Fruit fly (Drosophila melanogaster) whole organism, embryonic: ENCODE data around the gene RpS2.

Source experiments
- Adf1 ChIP-seq: fragments of 200-800 bp; sonication (Bioruptor generic); IDR thresholded peaks from 2 replicates; pipeline ENCODE4 v1.3.6; 2022; ENCODE audit warnings: missing biosample characterization, missing genetic modification characterization
- Aef1 ChIP-seq: fragments of 200-800 bp; sonication (Bioruptor generic); IDR thresholded peaks from 3 replicates; pipeline ENCODE4 v1.3.6; 2022; ENCODE audit warnings: missing biosample characterization, missing genetic modification characterization
- Bteb2 ChIP-seq: fragments of 200-800 bp; sonication (Bioruptor generic); optimal IDR thresholded peaks from 2 replicates; lab custom pipeline; 2016; ENCODE audit warnings: missing biosample characterization, missing genetic modification characterization
- CG10321 ChIP-seq: fragments of 200-800 bp; sonication (Bioruptor generic); IDR thresholded peaks from 2 replicates; pipeline ENCODE4 v1.3.6; 2022; ENCODE audit warnings: missing biosample characterization, missing genetic modification characterization
- CG12071 ChIP-seq: fragments of 200-800 bp; sonication (Bioruptor generic); optimal IDR thresholded peaks from 3 replicates; lab custom pipeline; 2018; ENCODE audit warnings: missing biosample characterization, mild to moderate bottlenecking, missing genetic modification characterization
- CG12769 ChIP-seq: fragments of 200-800 bp; sonication (Bioruptor generic); optimal IDR thresholded peaks from 2 replicates; lab custom pipeline; 2019; ENCODE audit warnings: missing biosample characterization, mild to moderate bottlenecking, missing genetic modification characterization, moderate library complexity
- CG13287 ChIP-seq: fragments of 200-800 bp; sonication (Bioruptor generic); IDR thresholded peaks from 2 replicates; pipeline ENCODE4 v1.3.6; 2022; ENCODE audit warnings: missing biosample characterization, missing genetic modification characterization; ENCODE audit not compliant: partially characterized antibody
- CG18011 ChIP-seq: fragments of 200-800 bp; sonication (Bioruptor generic); optimal IDR thresholded peaks from 2 replicates; lab custom pipeline; 2017; ENCODE audit warnings: missing biosample characterization, missing genetic modification characterization, mild to moderate bottlenecking, moderate library complexity, missing genotype
- CG2712 ChIP-seq: fragments of 200-800 bp; optimal IDR thresholded peaks from 3 replicates; lab custom pipeline; 2019; ENCODE audit warnings: missing biosample characterization, mild to moderate bottlenecking, missing genetic modification characterization, moderate library complexity
- CG2889 ChIP-seq: fragments of 200-800 bp; sonication (Bioruptor generic); IDR thresholded peaks from 3 replicates; pipeline ENCODE4 v1.3.6; 2022; ENCODE audit warnings: missing biosample characterization, missing genetic modification characterization
- CG3163 ChIP-seq: fragments of 200-800 bp; sonication (Bioruptor generic); optimal IDR thresholded peaks from 3 replicates; lab custom pipeline; 2016; ENCODE audit warnings: missing biosample characterization, missing genetic modification characterization
- CG32532 ChIP-seq: fragments of 200-800 bp; sonication (Bioruptor generic); IDR thresholded peaks from 2 replicates; pipeline ENCODE4 v1.3.6; 2022; ENCODE audit warnings: missing biosample characterization, missing genetic modification characterization
- CG34224 ChIP-seq: fragments of 200-800 bp; sonication (Bioruptor generic); IDR thresholded peaks from 3 replicates; pipeline ENCODE4 v1.3.6; 2022; ENCODE audit warnings: missing biosample characterization, missing genetic modification characterization; ENCODE audit not compliant: partially characterized antibody
- CG4854 ChIP-seq: fragments of 200-800 bp; sonication (Bioruptor generic); optimal IDR thresholded peaks from 2 replicates; lab custom pipeline; 2016; ENCODE audit warnings: missing biosample characterization, missing genetic modification characterization, inconsistent platforms
- CG6689 ChIP-seq: fragments of 200-800 bp; sonication (Bioruptor generic); IDR thresholded peaks from 2 replicates; pipeline ENCODE4 v1.3.6; 2022; ENCODE audit warnings: missing biosample characterization, missing genetic modification characterization
- CG7271 ChIP-seq: fragments of 200-800 bp; sonication (Bioruptor generic); optimal IDR thresholded peaks from 2 replicates; lab custom pipeline; 2018; ENCODE audit warnings: missing biosample characterization, mild to moderate bottlenecking, missing genetic modification characterization, moderate library complexity
- CG7357 ChIP-seq: fragments of 200-800 bp; sonication (Bioruptor generic); IDR thresholded peaks from 3 replicates; pipeline ENCODE4 v1.3.6; 2022; ENCODE audit warnings: missing biosample characterization, missing genetic modification characterization
- CG7987 ChIP-seq: fragments of 200-800 bp; sonication (Bioruptor generic); optimal IDR thresholded peaks from 2 replicates; lab custom pipeline; 2018; ENCODE audit warnings: missing biosample characterization, mild to moderate bottlenecking, missing genetic modification characterization, moderate library complexity
- CG9727 ChIP-seq: fragments of 200-800 bp; sonication (Bioruptor generic); optimal IDR thresholded peaks from 3 replicates; lab custom pipeline; 2017; ENCODE audit warnings: missing biosample characterization, mild to moderate bottlenecking, missing genetic modification characterization
- Drgx ChIP-seq: fragments of 200-800 bp; sonication (Bioruptor generic); IDR thresholded peaks from 2 replicates; pipeline ENCODE4 v1.3.6; 2022; ENCODE audit warnings: missing biosample characterization, missing genetic modification characterization
- H15 ChIP-seq: fragments of 200-800 bp; sonication (Bioruptor generic); IDR thresholded peaks from 3 replicates; pipeline ENCODE4 v1.3.6; 2022; ENCODE audit warnings: missing biosample characterization, missing genetic modification characterization
- HLH4C ChIP-seq: fragments of 200-800 bp; sonication (Bioruptor generic); IDR thresholded peaks from 3 replicates; pipeline ENCODE4 v1.3.6; 2022; ENCODE audit warnings: missing biosample characterization, missing genetic modification characterization; ENCODE audit not compliant: partially characterized antibody
- HLHmδ ChIP-seq: fragments of 200-800 bp; sonication (Bioruptor generic); optimal IDR thresholded peaks from 2 replicates; lab custom pipeline; 2018; ENCODE audit warnings: missing biosample characterization, mild to moderate bottlenecking, missing genetic modification characterization, moderate library complexity
- Hand ChIP-seq: fragments of 200-800 bp; sonication (Bioruptor generic); optimal IDR thresholded peaks from 2 replicates; lab custom pipeline; 2017; ENCODE audit warnings: mild to moderate bottlenecking, missing biosample characterization, missing genetic modification reagents, missing genetic modification characterization
- Jarid2 ChIP-seq: fragments of 200-800 bp; sonication (Bioruptor generic); optimal IDR thresholded peaks from 3 replicates; lab custom pipeline; 2017; ENCODE audit warnings: mild to moderate bottlenecking, missing biosample characterization, missing genetic modification reagents, missing genetic modification characterization
- Nf-YC ChIP-seq: fragments of 200-800 bp; optimal IDR thresholded peaks from 3 replicates; lab custom pipeline; 2019; ENCODE audit warnings: missing biosample characterization, mild to moderate bottlenecking, missing genetic modification characterization, moderate library complexity
- Optix ChIP-seq: fragments of 200-800 bp; sonication (Bioruptor generic); IDR thresholded peaks from 3 replicates; pipeline ENCODE4 v1.3.6; 2022; ENCODE audit warnings: missing biosample characterization, missing genetic modification characterization
- PHDP ChIP-seq: fragments of 200-800 bp; sonication (Bioruptor generic); optimal IDR thresholded peaks from 3 replicates; lab custom pipeline; 2018; ENCODE audit warnings: missing biosample characterization, mild to moderate bottlenecking, missing genetic modification characterization, moderate library complexity
- Sin3A ChIP-seq: fragments of >200 bp; optimal IDR thresholded peaks from 2 replicates; lab custom pipeline; 2018
- Vsx1 ChIP-seq: fragments of 200-800 bp; sonication (Bioruptor generic); optimal IDR thresholded peaks from 2 replicates; lab custom pipeline; 2017; ENCODE audit warnings: missing biosample characterization, mild to moderate bottlenecking, missing genetic modification characterization, missing genetic modification reagents
- ac ChIP-seq: fragments of 200-800 bp; sonication (Bioruptor generic); optimal IDR thresholded peaks from 3 replicates; lab custom pipeline; 2017; ENCODE audit warnings: missing biosample characterization, mild to moderate bottlenecking, missing genetic modification characterization
- az2 ChIP-seq: fragments of 200-800 bp; sonication (Bioruptor generic); optimal IDR thresholded peaks from 3 replicates; lab custom pipeline; 2016; ENCODE audit warnings: missing biosample characterization, missing genetic modification characterization
- cg ChIP-seq: fragments of 200-800 bp; sonication (Bioruptor generic); optimal IDR thresholded peaks from 3 replicates; lab custom pipeline; 2019; ENCODE audit warnings: missing biosample characterization, mild to moderate bottlenecking, missing genetic modification characterization, moderate library complexity
- crc ChIP-seq: fragments of 200-800 bp; sonication (Bioruptor generic); optimal IDR thresholded peaks from 2 replicates; lab custom pipeline; 2016; ENCODE audit warnings: missing biosample characterization, missing genetic modification characterization
- ems ChIP-seq: fragments of 200-800 bp; sonication (Bioruptor generic); optimal IDR thresholded peaks from 3 replicates; lab custom pipeline; 2016; ENCODE audit warnings: missing biosample characterization, missing genetic modification characterization
- eyg ChIP-seq: fragments of 200-800 bp; sonication (Bioruptor generic); optimal IDR thresholded peaks from 3 replicates; lab custom pipeline; 2016; ENCODE audit warnings: missing biosample characterization, missing genetic modification characterization
- fu2 ChIP-seq: fragments of 200-800 bp; sonication (Bioruptor generic); optimal IDR thresholded peaks from 2 replicates; lab custom pipeline; 2016; ENCODE audit warnings: missing biosample characterization, missing genetic modification characterization
- gem ChIP-seq: fragments of 200-800 bp; sonication (Bioruptor generic); optimal IDR thresholded peaks from 2 replicates; lab custom pipeline; 2019; ENCODE audit warnings: missing biosample characterization, mild to moderate bottlenecking, missing genetic modification characterization, moderate library complexity
- gfzf ChIP-seq: fragments of 200-800 bp; sonication (Bioruptor generic); optimal IDR thresholded peaks from 2 replicates; lab custom pipeline; 2016; ENCODE audit warnings: missing biosample characterization, mild to moderate bottlenecking, missing genetic modification characterization, moderate library complexity
- gro ChIP-seq: fragments of 200-800 bp; sonication (Bioruptor generic); optimal IDR thresholded peaks from 2 replicates; lab custom pipeline; 2016; ENCODE audit warnings: missing biosample characterization, missing genetic modification characterization
- ham ChIP-seq: fragments of 200-800 bp; sonication (Bioruptor generic); IDR thresholded peaks from 2 replicates; pipeline ENCODE4 v1.3.6; 2022; ENCODE audit warnings: missing biosample characterization, missing genetic modification characterization
- jumu ChIP-seq: fragments of 200-800 bp; sonication (Bioruptor generic); optimal IDR thresholded peaks from 3 replicates; lab custom pipeline; 2016; ENCODE audit warnings: missing biosample characterization, missing genetic modification characterization
- lola ChIP-seq, 3 experiments: fragments of >200 bp in 2 of 3; fragments of 200-800 bp in 1 of 3; sonication (Bioruptor generic) in 1 of 3; optimal IDR thresholded peaks; 2 replicates each; lab custom pipeline; 2017 to 2019; ENCODE audit warnings: missing biosample characterization in 3 of 3, missing genetic modification characterization in 3 of 3, mild to moderate bottlenecking in 1 of 3, moderate library complexity in 1 of 3
- pzg ChIP-seq: fragments of 200-800 bp; sonication (Bioruptor generic); optimal IDR thresholded peaks from 3 replicates; lab custom pipeline; 2018; ENCODE audit warnings: missing biosample characterization, mild to moderate bottlenecking, missing genetic modification characterization, moderate library complexity
- sens-2 ChIP-seq: fragments of 200-800 bp; sonication (Bioruptor generic); IDR thresholded peaks from 2 replicates; pipeline ENCODE4 v1.3.6; 2022; ENCODE audit warnings: missing biosample characterization, missing genetic modification characterization
- sna ChIP-seq: fragments of 200-800 bp; sonication (Bioruptor generic); IDR thresholded peaks from 2 replicates; pipeline ENCODE4 v1.3.6; 2022; ENCODE audit warnings: missing biosample characterization, missing genetic modification characterization; ENCODE audit not compliant: partially characterized antibody
- sr ChIP-seq: fragments of 200-800 bp; sonication (Bioruptor generic); IDR thresholded peaks from 3 replicates; pipeline ENCODE4 v1.3.6; 2022; ENCODE audit warnings: missing biosample characterization, missing genetic modification characterization
- tio ChIP-seq: fragments of 200-800 bp; sonication (Bioruptor generic); optimal IDR thresholded peaks from 2 replicates; lab custom pipeline; 2017; ENCODE audit warnings: missing biosample characterization, missing genetic modification characterization, inconsistent platforms
- ttk ChIP-seq: fragments of 200-800 bp; sonication (Bioruptor generic); IDR thresholded peaks from 2 replicates; pipeline ENCODE4 v2.1.2; 2022; ENCODE audit warnings: missing biosample characterization, missing genetic modification characterization
- vfl ChIP-seq: fragments of 200-800 bp; sonication (Bioruptor generic); optimal IDR thresholded peaks from 2 replicates; lab custom pipeline; 2016; ENCODE audit warnings: missing biosample characterization, missing genetic modification characterization
- wdn ChIP-seq: fragments of 200-800 bp; sonication (Bioruptor generic); IDR thresholded peaks from 2 replicates; pipeline ENCODE4 v1.3.6; 2022; ENCODE audit warnings: missing biosample characterization, missing genetic modification characterization
- z ChIP-seq: fragments of 200-800 bp; sonication (Bioruptor generic); IDR thresholded peaks from 3 replicates; pipeline ENCODE4 v1.3.6; 2022; ENCODE audit warnings: missing biosample characterization, missing genetic modification characterization

RpS2 gene

DNA sequence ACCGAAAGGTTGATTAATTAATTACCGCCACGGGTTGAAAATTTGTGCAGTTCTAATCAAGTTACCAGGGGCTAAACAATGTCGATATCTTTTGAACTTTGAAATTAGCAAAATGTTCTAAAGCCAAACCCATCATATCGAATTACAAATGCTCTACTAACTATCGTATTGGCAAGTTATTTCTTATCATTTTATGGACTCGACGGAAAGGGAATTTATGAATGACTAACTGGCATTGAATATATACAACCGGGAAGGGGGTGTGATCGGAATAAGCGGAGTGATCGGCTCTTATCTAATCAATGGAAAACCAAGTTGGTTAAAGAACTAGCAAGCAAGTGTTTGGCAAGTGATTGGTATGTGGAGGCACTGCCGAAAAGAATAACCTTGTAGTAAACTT lies 46.2 kb upstream of the RpS2 start (continued):
- TF ChIP-seq CG7357 (GFP tag; lab: Robert Waterston, UW), result no peak
- TF ChIP-seq CG10321 (GFP tag; lab: Robert Waterston, UW), result no peak
- TF ChIP-seq gfzf, result no peak
- no peak for TF ChIP-seq Hand (GFP tag; lab: Kevin White, UChicago)
- no peak for TF ChIP-seq ac (GFP tag; lab: Kevin White, UChicago)
- no peak for TF ChIP-seq CG7987 (GFP tag; lab: Kevin White, UChicago)
- no peak for TF ChIP-seq CG7271 (tag; lab: Kevin White, UChicago)
- TF ChIP-seq Optix (GFP tag; lab: Robert Waterston, UW), result no peak
- TF ChIP-seq CG3163 (GFP tag; lab: Kevin White, UChicago), result no peak
- TF ChIP-seq az2 (GFP tag; lab: Kevin White, UChicago), result no peak
- TF ChIP-seq H15 (GFP tag; lab: Robert Waterston, UW), result no peak
- no peak for TF ChIP-seq HLHmδ (GFP tag; lab: Kevin White, UChicago)
- no peak for TF ChIP-seq tio (GFP tag; lab: Kevin White, UChicago)
- no peak for TF ChIP-seq Vsx1
- no peak for TF ChIP-seq Aef1 (GFP tag; lab: Robert Waterston, UW)
- peak; percentile 8 for TF ChIP-seq CG12071 (GFP tag; lab: Kevin White, UChicago)
- no peak for TF ChIP-seq HLH4C (GFP tag; lab: Robert Waterston, UW)
- no peak for TF ChIP-seq Jarid2 (GFP tag; lab: Kevin White, UChicago)
- TF ChIP-seq cg (GFP tag; lab: Kevin White, UChicago), result no peak
- no peak for TF ChIP-seq fu2 (GFP tag; lab: Kevin White, UChicago)
- no peak for TF ChIP-seq Nf-YC (tag; lab: Kevin White, UChicago)
- no peak for TF ChIP-seq ems
- no peak for TF ChIP-seq CG13287 (GFP tag; lab: Robert Waterston, UW)
- no peak for TF ChIP-seq CG9727 (GFP tag; lab: Kevin White, UChicago)
- no peak for TF ChIP-seq sens-2
- TF ChIP-seq ham, result no peak
- no peak for TF ChIP-seq sna
- no peak for TF ChIP-seq Drgx (GFP tag; lab: Robert Waterston, UW)
- TF ChIP-seq ttk, result no peak
- peak; percentile 72 for TF ChIP-seq CG12769 (tag; lab: Kevin White, UChicago)
- TF ChIP-seq Bteb2 (GFP tag; lab: Kevin White, UChicago), result no peak
- TF ChIP-seq pzg (GFP tag; lab: Kevin White, UChicago), result no peak
- TF ChIP-seq gem, result no peak
- TF ChIP-seq CG4854 (GFP tag; lab: Kevin White, UChicago), result no peak
- TF ChIP-seq wdn (GFP tag; lab: Robert Waterston, UW), result no peak
- no peak for TF ChIP-seq vfl (GFP tag; lab: Kevin White, UChicago)
- no peak for TF ChIP-seq crc (GFP tag; lab: Kevin White, UChicago)
- TF ChIP-seq CG2712, result no peak
- TF ChIP-seq eyg, result no peak
- TF ChIP-seq CG32532 (GFP tag; lab: Robert Waterston, UW), result peak; percentile 48; the same call in 1 of the 2 replicates
- no peak for TF ChIP-seq CG6689 (GFP tag; lab: Robert Waterston, UW)
- TF ChIP-seq PHDP, result peak; percentile 3
- TF ChIP-seq CG34224 (GFP tag; lab: Robert Waterston, UW), result no peak
- no peak for TF ChIP-seq CG18011 (GFP tag; lab: Kevin White, UChicago)
- TF ChIP-seq lola (GFP tag; optimal IDR thresholded peaks at IDR 0.05; lab: Kevin White, UChicago), result no peak
- TF ChIP-seq CG2889 (GFP tag; lab: Robert Waterston, UW), result no peak
- no peak for TF ChIP-seq sr (GFP tag; lab: Robert Waterston, UW)
- no peak for TF ChIP-seq jumu (GFP tag; lab: Kevin White, UChicago)
- TF ChIP-seq z (GFP tag; lab: Robert Waterston, UW), result no peak
- TF ChIP-seq Adf1, result no peak
- no peak for TF ChIP-seq Sin3A (lab: Kevin White, UChicago)
- peak; percentile 60 for TF ChIP-seq gro
